Worm (Caenorhabditis elegans) whole organism, L4/young adult: ENCODE results near the gene F52E1.5.

Source experiments
- W03F9.2 ChIP-seq: fragments of 150-350 bp; optimal IDR thresholded peaks from 2 replicates; lab custom pipeline; 2014; ENCODE audit warnings: missing biosample characterization, missing genetic modification characterization
- dao-5 ChIP-seq: sonication (generic microtip); optimal IDR thresholded peaks from 2 replicates; lab custom pipeline; 2016; ENCODE audit warnings: missing genotype, missing genetic modification characterization, moderate library complexity, missing compliant biosample characterization

DNA sequence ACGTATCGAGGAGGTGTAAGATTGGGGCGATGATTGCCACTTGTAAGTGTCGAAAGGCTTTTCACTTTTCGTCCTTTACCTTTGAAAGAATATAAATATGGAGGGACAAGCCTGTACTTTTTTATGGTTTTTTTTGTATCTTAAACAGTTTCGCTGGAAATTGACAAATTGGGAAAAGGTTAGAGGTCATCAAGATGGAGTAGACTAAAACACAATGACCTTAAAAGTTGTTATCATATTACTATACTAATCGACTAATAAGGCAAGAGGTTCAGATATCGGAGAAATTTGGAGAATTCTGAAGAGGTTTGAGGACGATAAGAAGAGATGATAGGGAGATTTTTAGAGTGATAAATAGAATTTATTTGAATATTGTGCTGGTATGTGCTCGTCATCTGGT lies 26.8 kb downstream of the F52E1.5 start:
- TF ChIP-seq dao-5 (tag; lab: Kevin White, UChicago): no peak
- no peak for TF ChIP-seq W03F9.2
